Worm (Caenorhabditis elegans) whole organism, L1 larva: ENCODE measurements around the gene col-174.
A peak's percentile ranks its signal among the peaks of the same experiment; 100 is the strongest.

Experiments
- blmp-1 ChIP-seq: fragments of 150-350 bp; optimal IDR thresholded peaks from 2 replicates; lab custom pipeline; 2014; ENCODE audit warnings: missing biosample characterization, missing genetic modification characterization
- ceh-63 ChIP-seq: fragments of 200-800 bp; sonication (Bioruptor generic); optimal IDR thresholded peaks from 2 replicates; lab custom pipeline; 2018; ENCODE audit warnings: mild to moderate bottlenecking, missing genetic modification characterization, missing compliant biosample characterization
- dsc-1 ChIP-seq: sonication (generic microtip); optimal IDR thresholded peaks from 2 replicates; lab custom pipeline; 2016; ENCODE audit warnings: mild to moderate bottlenecking, missing genetic modification characterization, missing compliant biosample characterization
- elt-2 ChIP-seq: sonication (generic microtip); optimal IDR thresholded peaks from 2 replicates; lab custom pipeline; 2016; ENCODE audit warnings: missing genetic modification characterization, mild to moderate bottlenecking, inconsistent platforms, missing compliant biosample characterization, missing genetic modification reagents
- fos-1 ChIP-seq: fragments of 150-350 bp; optimal IDR thresholded peaks from 2 replicates; lab custom pipeline; 2014; ENCODE audit warnings: missing biosample characterization, missing genetic modification characterization
- isw-1 ChIP-seq: fragments of 200-800 bp; sonication (Bioruptor generic); IDR thresholded peaks from 2 replicates; pipeline ENCODE4 v1.3.6; 2022; ENCODE audit warnings: missing genetic modification characterization, missing compliant biosample characterization
- nhr-11 ChIP-seq: fragments of 150-350 bp; optimal IDR thresholded peaks from 2 replicates; lab custom pipeline; 2014; ENCODE audit warnings: missing biosample characterization, missing genetic modification characterization
- nhr-237 ChIP-seq: fragments of 150-350 bp; optimal IDR thresholded peaks from 2 replicates; lab custom pipeline; 2014; ENCODE audit warnings: missing biosample characterization, missing genetic modification characterization
- pqm-1 ChIP-seq: sonication (generic microtip); optimal IDR thresholded peaks from 3 replicates; lab custom pipeline; 2017; ENCODE audit warnings: missing biosample characterization, missing genetic modification characterization
- skn-1 ChIP-seq: fragments of 150-350 bp; optimal IDR thresholded peaks from 2 replicates; lab custom pipeline; 2014; ENCODE audit warnings: missing biosample characterization, missing genetic modification characterization
- tbx-2 ChIP-seq: sonication (generic microtip); optimal IDR thresholded peaks from 2 replicates; lab custom pipeline; 2016; ENCODE audit warnings: missing genetic modification characterization, missing compliant biosample characterization
- unc-130 ChIP-seq: fragments of 150-350 bp; optimal IDR thresholded peaks from 2 replicates; lab custom pipeline; 2017; ENCODE audit warnings: missing biosample characterization, missing genetic modification characterization, inconsistent platforms
- ztf-11 ChIP-seq, 2 experiments: sonication (generic microtip); optimal IDR thresholded peaks; 2 replicates each; lab custom pipeline; 2016 to 2017; ENCODE audit warnings: missing genetic modification characterization in 2 of 2, missing biosample characterization in 1 of 2, missing compliant biosample characterization in 1 of 2

DNA sequence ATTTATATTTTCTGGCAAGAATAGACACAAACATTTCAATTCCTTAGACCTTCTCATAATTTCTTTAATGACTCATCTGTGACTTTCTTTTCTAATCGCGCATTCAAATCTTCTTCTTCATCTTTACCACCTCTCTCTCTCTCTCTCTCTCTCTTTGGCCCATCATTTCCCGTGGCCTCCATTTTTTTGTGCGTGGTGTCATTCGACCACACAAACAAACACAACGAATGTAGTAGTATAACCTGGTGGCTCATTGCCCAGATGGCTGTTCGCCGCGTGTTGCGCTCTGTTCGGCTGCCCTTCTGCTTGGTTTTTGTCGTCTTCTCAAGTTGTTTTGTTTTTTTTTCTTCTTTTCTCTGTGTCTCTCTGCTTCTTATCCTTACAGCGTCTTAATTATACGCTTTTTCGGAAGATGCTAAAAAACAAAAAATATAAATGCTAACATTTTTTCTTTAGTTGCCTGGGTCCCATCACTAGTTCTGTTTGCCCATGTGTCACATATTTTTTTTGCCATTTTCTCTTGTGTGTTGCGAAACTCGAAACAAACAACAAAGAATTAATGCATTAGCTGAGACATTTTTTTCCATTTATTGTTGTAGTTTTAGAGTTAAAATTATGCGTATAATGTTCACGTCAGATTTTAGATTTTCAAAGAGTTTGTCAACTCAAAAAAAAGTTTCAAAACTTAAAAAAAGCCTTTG is 31.0 kb downstream of the col-174 start:
- TF ChIP-seq ztf-11 (tag; optimal IDR thresholded peaks at IDR 0.05; lab: Kevin White, UChicago) (no peak), dsc-1 (tag; lab: Kevin White, UChicago) (no peak), skn-1 (tag; lab: Kevin White, UChicago) (no peak), ceh-63 (GFP tag; lab: Kevin White, UChicago) (no peak), unc-130 (no peak), fos-1 (tag; lab: Kevin White, UChicago) (peak; percentile 1), blmp-1 (tag; lab: Kevin White, UChicago) (peak; percentile 30), pqm-1 (tag; lab: Kevin White, UChicago) (no peak), isw-1 (GFP tag; lab: Robert Waterston, UW) (no peak), nhr-237 (no peak), elt-2 (tag; lab: Kevin White, UChicago) (no peak), tbx-2 (no peak), nhr-11 (tag; lab: Kevin White, UChicago) (no peak)
